Worm (Caenorhabditis elegans) whole organism, midembryonic: Measurements from ENCODE around the gene C30A5.10.

Source experiments
- T22C8.4 ChIP-seq: fragments of 200-800 bp; sonication (Bioruptor generic); IDR thresholded peaks from 2 replicates; pipeline ENCODE4 v1.3.6; 2022; ENCODE audit warnings: missing genetic modification characterization, missing compliant biosample characterization
- cog-1 ChIP-seq: sonication (generic microtip); optimal IDR thresholded peaks from 2 replicates; lab custom pipeline; 2016; ENCODE audit warnings: missing genetic modification characterization, missing compliant biosample characterization
- flt-1 ChIP-seq: fragments of 200-800 bp; sonication (Bioruptor generic); IDR thresholded peaks from 2 replicates; pipeline ENCODE4 v1.3.6; 2022; ENCODE audit warnings: missing genetic modification characterization, missing compliant biosample characterization
- klf-2 ChIP-seq: fragments of 200-800 bp; sonication (Bioruptor generic); conservative IDR thresholded peaks from 2 replicates; pipeline ENCODE4 v1.3.6; 2022; ENCODE audit warnings: missing genetic modification reagents, missing genetic modification characterization, missing compliant biosample characterization
- med-1 ChIP-seq: sonication (generic microtip); optimal IDR thresholded peaks from 2 replicates; lab custom pipeline; 2017; ENCODE audit warnings: missing genetic modification characterization, mild to moderate bottlenecking, missing compliant biosample characterization, antibody characterized with exemption, missing genetic modification reagents; ENCODE audit not compliant: insufficient read depth
- ref-1 ChIP-seq: fragments of 200-800 bp; sonication (Bioruptor generic); conservative IDR thresholded peaks from 2 replicates; pipeline ENCODE4 v1.3.6; 2022; ENCODE audit warnings: missing genetic modification reagents, missing genetic modification characterization, missing compliant biosample characterization
- tab-1 ChIP-seq: fragments of 200-800 bp; sonication (Bioruptor generic); IDR thresholded peaks from 2 replicates; pipeline ENCODE4 v1.3.6; 2022; ENCODE audit warnings: missing genetic modification characterization, missing compliant biosample characterization
- ztf-23 ChIP-seq: fragments of 200-800 bp; sonication (Bioruptor generic); IDR thresholded peaks from 2 replicates; pipeline ENCODE4 v1.3.6; 2022; ENCODE audit warnings: missing genetic modification reagents, missing genetic modification characterization, missing compliant biosample characterization
- ztf-29 ChIP-seq: fragments of 200-800 bp; sonication (Bioruptor generic); IDR thresholded peaks from 2 replicates; pipeline ENCODE4 v1.3.6; 2022; ENCODE audit warnings: missing genetic modification reagents, missing genetic modification characterization, missing compliant biosample characterization

The C30A5.10 gene

DNA sequence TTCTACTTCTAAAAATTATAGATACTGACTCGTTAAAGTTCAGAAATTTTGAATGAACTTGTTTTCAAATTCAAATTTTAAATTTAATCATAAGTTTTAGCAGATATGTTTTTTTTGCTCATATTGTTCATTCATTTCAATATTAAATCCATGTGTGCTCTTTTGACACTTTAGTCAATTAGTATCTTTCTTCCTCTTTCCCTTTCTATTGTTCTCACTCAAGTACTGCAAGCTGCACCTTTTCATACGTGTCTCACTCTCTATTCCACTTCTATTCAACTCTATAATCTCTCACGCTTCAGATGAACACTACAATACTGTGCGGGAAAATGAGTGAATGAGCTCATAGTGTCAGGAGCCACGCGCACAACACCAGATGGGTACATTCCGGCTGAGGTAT, 8.2 kb upstream of the C30A5.10 start, which contains the start of gene C30A5.16:
C30A5.16 (plus strand) TSS at position 301 of the 400 bp plus-strand sequence.
- no peak for TF ChIP-seq ztf-23 (GFP tag; lab: Robert Waterston, UW)
- TF ChIP-seq klf-2 (GFP tag; lab: Robert Waterston, UW): no peak
- TF ChIP-seq med-1 (GFP tag; lab: Kevin White, UChicago): no peak
- TF ChIP-seq ref-1 (GFP tag; lab: Robert Waterston, UW): no peak
- no peak for TF ChIP-seq flt-1 (GFP tag; lab: Robert Waterston, UW)

- no peak for TF ChIP-seq ref-1 (GFP tag; lab: Robert Waterston, UW)
- TF ChIP-seq med-1 (GFP tag; lab: Kevin White, UChicago): no peak
- no peak for TF ChIP-seq klf-2 (GFP tag; lab: Robert Waterston, UW)
- TF ChIP-seq ztf-23 (GFP tag; lab: Robert Waterston, UW): no peak
- TF ChIP-seq cog-1 (tag; lab: Kevin White, UChicago): no peak
- TF ChIP-seq ztf-29: no peak
- TF ChIP-seq tab-1 (GFP tag; lab: Robert Waterston, UW): no peak
- no peak for TF ChIP-seq T22C8.4 (GFP tag; lab: Robert Waterston, UW)
- TF ChIP-seq flt-1 (GFP tag; lab: Robert Waterston, UW): no peak
These were observed 6.5 kb upstream of the C30A5.10 start, which contains the start of gene unc-86 for ce11 chrIII:8216224-8216623. unc-86 (minus strand) TSS chrIII:8216336.

- TF ChIP-seq med-1 (GFP tag; lab: Kevin White, UChicago): no peak
- no peak for TF ChIP-seq ztf-23 (GFP tag; lab: Robert Waterston, UW)
- TF ChIP-seq tab-1 (GFP tag; lab: Robert Waterston, UW): no peak
- TF ChIP-seq flt-1 (GFP tag; lab: Robert Waterston, UW): no peak
- TF ChIP-seq T22C8.4 (GFP tag; lab: Robert Waterston, UW): no peak
- no peak for TF ChIP-seq cog-1 (tag; lab: Kevin White, UChicago)
- no peak for TF ChIP-seq ztf-29
- TF ChIP-seq ref-1 (GFP tag; lab: Robert Waterston, UW): no peak
- no peak for TF ChIP-seq klf-2 (GFP tag; lab: Robert Waterston, UW)
These were observed 1.9 kb upstream of the C30A5.10 start for ce11 chrIII:8211562-8211961.

DNA sequence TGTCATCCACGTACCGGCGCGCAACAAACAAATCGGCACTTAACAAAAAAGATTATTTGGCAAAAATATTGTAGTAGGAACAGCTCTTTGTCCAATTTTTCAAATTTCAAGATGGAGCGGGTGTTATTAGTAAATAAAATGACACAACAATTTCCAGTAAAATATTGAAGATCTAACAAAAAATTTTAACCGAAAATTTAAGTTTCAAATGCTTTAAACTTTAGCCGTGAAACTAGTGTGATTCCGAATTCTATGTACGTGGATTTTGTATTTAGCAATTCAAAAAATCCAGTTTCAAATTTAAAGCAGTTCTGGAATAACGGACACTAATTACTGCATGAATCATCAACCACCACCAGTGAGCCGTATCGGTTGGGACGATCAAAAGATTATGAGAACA, 6.9 kb downstream of the C30A5.10 start, which contains the start of gene snb-5:
snb-5 (plus strand) TSS at position 301 of the 400 bp plus-strand sequence.
- TF ChIP-seq ref-1 (GFP tag; lab: Robert Waterston, UW) (no peak), cog-1 (tag; lab: Kevin White, UChicago) (no peak), ztf-29 (no peak), klf-2 (GFP tag; lab: Robert Waterston, UW) (no peak), med-1 (GFP tag; lab: Kevin White, UChicago) (no peak), flt-1 (GFP tag; lab: Robert Waterston, UW) (no peak), ztf-23 (GFP tag; lab: Robert Waterston, UW) (no peak), T22C8.4 (GFP tag; lab: Robert Waterston, UW) (no peak), tab-1 (GFP tag; lab: Robert Waterston, UW) (no peak)

DNA sequence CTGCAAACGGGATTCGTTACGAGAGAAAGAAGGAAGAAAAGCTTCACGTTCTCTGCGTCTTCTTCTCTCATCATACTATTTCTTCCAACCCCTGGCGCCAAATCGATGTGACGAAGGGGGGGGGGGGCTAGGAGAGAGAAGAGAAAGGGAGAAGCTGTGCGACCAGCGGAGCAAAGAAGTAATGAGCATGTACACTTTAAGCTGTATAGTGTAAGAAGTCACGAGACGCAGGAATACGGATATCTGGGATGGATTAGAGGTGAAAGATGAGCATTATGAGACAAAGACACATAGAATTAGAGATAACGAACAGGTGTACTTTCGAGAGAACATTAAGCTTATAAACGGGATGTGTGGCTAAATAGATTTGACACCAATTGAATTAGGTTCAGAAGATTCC, 7.9 kb downstream of the C30A5.10 start:
- TF ChIP-seq cog-1 (tag; lab: Kevin White, UChicago) (no peak), flt-1 (GFP tag; lab: Robert Waterston, UW) (no peak), tab-1 (GFP tag; lab: Robert Waterston, UW) (no peak), T22C8.4 (GFP tag; lab: Robert Waterston, UW) (no peak), klf-2 (GFP tag; lab: Robert Waterston, UW) (no peak), ztf-23 (GFP tag; lab: Robert Waterston, UW) (no peak), ztf-29 (no peak), med-1 (GFP tag; lab: Kevin White, UChicago) (no peak), ref-1 (GFP tag; lab: Robert Waterston, UW) (no peak)

- no peak for TF ChIP-seq klf-2 (GFP tag; lab: Robert Waterston, UW)
- no peak for TF ChIP-seq flt-1 (GFP tag; lab: Robert Waterston, UW)
- no peak for TF ChIP-seq ztf-23 (GFP tag; lab: Robert Waterston, UW)
- TF ChIP-seq tab-1 (GFP tag; lab: Robert Waterston, UW): no peak
- TF ChIP-seq cog-1 (tag; lab: Kevin White, UChicago): no peak
- no peak for TF ChIP-seq med-1 (GFP tag; lab: Kevin White, UChicago)
- TF ChIP-seq ref-1 (GFP tag; lab: Robert Waterston, UW): no peak
- TF ChIP-seq T22C8.4 (GFP tag; lab: Robert Waterston, UW): no peak
- TF ChIP-seq ztf-29: no peak
These were observed 8.6 kb downstream of the C30A5.10 start, which contains the start of gene unc-36 for ce11 chrIII:8201117-8201516. unc-36 (minus strand) TSS chrIII:8201217.

ce11 chrIII:8199060-8199459, 10.6 kb downstream of the C30A5.10 start:
- TF ChIP-seq flt-1 (GFP tag; lab: Robert Waterston, UW): no peak
- TF ChIP-seq med-1 (GFP tag; lab: Kevin White, UChicago): no peak
- TF ChIP-seq cog-1 (tag; lab: Kevin White, UChicago): no peak
- no peak for TF ChIP-seq klf-2 (GFP tag; lab: Robert Waterston, UW)
- TF ChIP-seq T22C8.4 (GFP tag; lab: Robert Waterston, UW): no peak
- TF ChIP-seq ref-1 (GFP tag; lab: Robert Waterston, UW): no peak
- no peak for TF ChIP-seq ztf-29
- no peak for TF ChIP-seq tab-1 (GFP tag; lab: Robert Waterston, UW)
- TF ChIP-seq ztf-23 (GFP tag; lab: Robert Waterston, UW): no peak

- no peak for TF ChIP-seq T22C8.4 (GFP tag; lab: Robert Waterston, UW)
- TF ChIP-seq tab-1 (GFP tag; lab: Robert Waterston, UW): no peak
- TF ChIP-seq med-1 (GFP tag; lab: Kevin White, UChicago): no peak
- no peak for TF ChIP-seq klf-2 (GFP tag; lab: Robert Waterston, UW)
- TF ChIP-seq flt-1 (GFP tag; lab: Robert Waterston, UW): no peak
- no peak for TF ChIP-seq ztf-29
- no peak for TF ChIP-seq ref-1 (GFP tag; lab: Robert Waterston, UW)
- TF ChIP-seq ztf-23 (GFP tag; lab: Robert Waterston, UW): no peak
- no peak for TF ChIP-seq cog-1 (tag; lab: Kevin White, UChicago)
These were observed 18.0 kb downstream of the C30A5.10 start, which contains the start of gene C50C3.1 for ce11 chrIII:8191695-8192094. C50C3.1 (plus strand) TSS chrIII:8191995.

DNA sequence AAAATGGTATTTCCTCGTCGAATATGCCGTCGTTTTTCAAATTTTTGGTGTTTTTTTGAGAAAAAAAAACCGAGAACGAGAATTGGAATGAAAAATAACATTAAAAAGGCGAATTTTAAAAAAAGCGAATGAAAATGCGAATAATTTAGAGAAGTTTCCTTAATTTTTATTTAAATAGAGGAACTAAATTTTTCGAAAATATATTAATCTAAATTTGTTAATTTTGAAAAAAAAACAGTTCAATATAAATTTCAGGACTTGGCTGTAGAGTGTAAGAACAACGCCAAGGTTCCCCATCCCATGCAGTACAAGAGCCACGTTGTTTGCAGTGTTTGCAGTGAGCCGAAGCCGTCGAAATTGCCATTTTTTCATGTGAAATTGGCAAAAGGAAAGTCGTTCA, 19.2 kb downstream of the C30A5.10 start, which contains the start of gene C50C3.19:
C50C3.19 (plus strand) TSS at position 301 of the 400 bp plus-strand sequence.
- no peak for TF ChIP-seq ztf-23 (GFP tag; lab: Robert Waterston, UW)
- TF ChIP-seq tab-1 (GFP tag; lab: Robert Waterston, UW): no peak
- TF ChIP-seq klf-2 (GFP tag; lab: Robert Waterston, UW): no peak
- TF ChIP-seq T22C8.4 (GFP tag; lab: Robert Waterston, UW): no peak
- TF ChIP-seq cog-1 (tag; lab: Kevin White, UChicago): no peak
- TF ChIP-seq med-1 (GFP tag; lab: Kevin White, UChicago): no peak
- no peak for TF ChIP-seq ref-1 (GFP tag; lab: Robert Waterston, UW)
- TF ChIP-seq flt-1 (GFP tag; lab: Robert Waterston, UW): no peak
- TF ChIP-seq ztf-29: no peak
